Fruit fly (Drosophila melanogaster) ovary, adult (tissue): ENCODE data around the gene CG17982.

Experiments used
- CG17801 ChIP-seq: fragments of 200-800 bp; optimal IDR thresholded peaks from 2 replicates; lab custom pipeline; 2019; ENCODE audit warnings: missing biosample characterization, mild to moderate bottlenecking, missing genetic modification characterization, moderate library complexity; ENCODE audit not compliant: partially characterized antibody

Gene CG17982

dm6 chrX:8143537-8143936 lies at the start of gene CG17982:
Gene CG17982, minus strand, starts transcription at chrX:8143835.
- peak; percentile 97 for TF ChIP-seq CG17801 (GFP tag; lab: Kevin White, UChicago)

dm6 chrX:8193017-8193556 lies 49.5 kb upstream of the CG17982 start:
- TF ChIP-seq CG17801 (GFP tag; lab: Kevin White, UChicago): peak; percentile 83

- TF ChIP-seq CG17801 (GFP tag; lab: Kevin White, UChicago): no peak
These were observed 48.6 kb upstream of the CG17982 start for dm6 chrX:8192191-8192590.

- no peak for TF ChIP-seq CG17801 (GFP tag; lab: Kevin White, UChicago)
These were observed 36.2 kb upstream of the CG17982 start for dm6 chrX:8179858-8180257.

- TF ChIP-seq CG17801 (GFP tag; lab: Kevin White, UChicago): no peak
These were observed 35.4 kb upstream of the CG17982 start for dm6 chrX:8178989-8179388.

- no peak for TF ChIP-seq CG17801 (GFP tag; lab: Kevin White, UChicago)
These were observed 34.7 kb upstream of the CG17982 start, which contains the start of gene sdt for dm6 chrX:8178165-8178955. Gene sdt, plus strand, starts transcription at chrX:8178549.

dm6 chrX:8177742-8178141 lies 34.1 kb upstream of the CG17982 start:
- no peak for TF ChIP-seq CG17801 (GFP tag; lab: Kevin White, UChicago)

- no peak for TF ChIP-seq CG17801 (GFP tag; lab: Kevin White, UChicago)
These were observed 33.4 kb upstream of the CG17982 start, which contains the start of gene slpr for dm6 chrX:8177030-8177349. Gene slpr, minus strand, starts transcription at chrX:8177185.

dm6 chrX:8176291-8177029 lies 32.8 kb upstream of the CG17982 start:
- TF ChIP-seq CG17801 (GFP tag; lab: Kevin White, UChicago): peak; percentile 18

dm6 chrX:8170166-8170565 lies 26.5 kb upstream of the CG17982 start, which contains the start of gene CG2278:
Gene CG2278, minus strand, starts transcription at chrX:8170266.
- TF ChIP-seq CG17801 (GFP tag; lab: Kevin White, UChicago): no peak

dm6 chrX:8165608-8166007 lies 22.0 kb upstream of the CG17982 start, which contains the start of gene Or7a:
Gene Or7a, minus strand, starts transcription at chrX:8165708.
- TF ChIP-seq CG17801 (GFP tag; lab: Kevin White, UChicago): no peak

- TF ChIP-seq CG17801 (GFP tag; lab: Kevin White, UChicago): no peak
These were observed 19.8 kb upstream of the CG17982 start for dm6 chrX:8163452-8163851.

- TF ChIP-seq CG17801 (GFP tag; lab: Kevin White, UChicago): no peak
These were observed 19.1 kb upstream of the CG17982 start, which contains the start of gene CG10761 for dm6 chrX:8162692-8163091. Gene CG10761, minus strand, starts transcription at chrX:8162792.

dm6 chrX:8159754-8160153 lies 16.1 kb upstream of the CG17982 start, which contains the start of gene CG15337:
Gene CG15337, plus strand, starts transcription at chrX:8160054.
- no peak for TF ChIP-seq CG17801 (GFP tag; lab: Kevin White, UChicago)

- no peak for TF ChIP-seq CG17801 (GFP tag; lab: Kevin White, UChicago)
These were observed 15.4 kb upstream of the CG17982 start for dm6 chrX:8158942-8159472.
